Fruit fly (Drosophila melanogaster): ENCODE results near the gene CG15740.

The CG15740 gene

dm6 chrX:11805066-11805766 lies 40.7 kb downstream of the CG15740 start:
- no peak for TF ChIP-seq CG8478 (optimal IDR thresholded peaks at IDR 0.05)
- no peak for TF ChIP-seq CTCF (optimal IDR thresholded peaks at IDR 0.05)

dm6 chrX:11799931-11800330 lies 46.0 kb downstream of the CG15740 start:
- TF ChIP-seq CTCF (optimal IDR thresholded peaks at IDR 0.05), result no peak
- TF ChIP-seq CG8478 (optimal IDR thresholded peaks at IDR 0.05), result no peak

dm6 chrX:11798522-11798921 lies 47.4 kb downstream of the CG15740 start:
- TF ChIP-seq CG8478 (optimal IDR thresholded peaks at IDR 0.05), result no peak
- no peak for TF ChIP-seq CTCF (optimal IDR thresholded peaks at IDR 0.05)

dm6 chrX:11796925-11797324 lies 49.0 kb downstream of the CG15740 start:
- no peak for TF ChIP-seq CG8478 (optimal IDR thresholded peaks at IDR 0.05)
- TF ChIP-seq CTCF (optimal IDR thresholded peaks at IDR 0.05), result no peak

- no peak for TF ChIP-seq CTCF (optimal IDR thresholded peaks at IDR 0.05)
- TF ChIP-seq CG8478 (optimal IDR thresholded peaks at IDR 0.05), result no peak
These were observed 52.5 kb downstream of the CG15740 start for dm6 chrX:11793434-11793833.

Data from S2 (cell line).